Fruit fly (Drosophila melanogaster) Kc167 (cell line): ENCODE results near the gene CG6800.

Experiments
- Myc ChIP-seq: fragments of >200 bp; optimal IDR thresholded peaks from 2 replicates; lab custom pipeline; 2017; ENCODE audit warnings: missing external identifiers
- Sin3A ChIP-seq: fragments of >200 bp; optimal IDR thresholded peaks from 2 replicates; lab custom pipeline; 2018; ENCODE audit warnings: missing external identifiers
- h ChIP-seq: fragments of >200 bp; optimal IDR thresholded peaks from 3 replicates; lab custom pipeline; 2018; ENCODE audit warnings: missing external identifiers
- insv ChIP-seq: fragments of >200 bp; optimal IDR thresholded peaks from 3 replicates; lab custom pipeline; 2018; ENCODE audit warnings: missing external identifiers
- psq ChIP-seq: fragments of >200 bp; optimal IDR thresholded peaks from 2 replicates; lab custom pipeline; 2017; ENCODE audit warnings: missing external identifiers
- ttk ChIP-seq: sonication (Bioruptor generic); optimal IDR thresholded peaks from 2 replicates; lab custom pipeline; 2017; ENCODE audit warnings: missing external identifiers

The CG6800 gene

DNA sequence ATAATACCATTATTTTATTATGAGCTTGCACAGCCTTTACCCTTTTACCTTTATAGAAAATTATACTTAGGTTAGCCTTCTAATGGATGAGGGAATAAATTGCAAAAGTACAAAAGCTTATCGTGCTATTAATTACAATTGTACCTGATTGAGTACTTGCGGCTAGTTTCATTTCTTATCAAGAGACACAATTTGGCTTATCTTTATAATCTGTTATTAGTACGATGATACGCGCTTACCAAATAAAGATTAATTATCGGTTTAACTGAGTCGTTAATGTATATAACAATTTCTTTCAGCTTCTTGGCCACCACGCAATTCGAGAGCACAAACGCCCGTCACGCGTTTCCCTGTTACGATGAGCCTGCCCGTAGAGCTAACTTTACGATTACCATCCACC lies 30.1 kb upstream of the CG6800 start:
- TF ChIP-seq Sin3A (lab: Kevin White, UChicago) (no peak), h (lab: Kevin White, UChicago) (no peak), insv (lab: Kevin White, UChicago) (no peak), Myc (no peak), psq (no peak), ttk (lab: Kevin White, UChicago) (no peak)

- TF ChIP-seq Myc (no peak), h (lab: Kevin White, UChicago) (no peak), insv (lab: Kevin White, UChicago) (no peak), Sin3A (lab: Kevin White, UChicago) (no peak), ttk (lab: Kevin White, UChicago) (no peak), psq (no peak)
These were observed 26.7 kb upstream of the CG6800 start, which contains the start of gene CG31233 for dm6 chr3R:21748954-21749920. CG31233 (plus strand) TSS chr3R:21749853.

DNA sequence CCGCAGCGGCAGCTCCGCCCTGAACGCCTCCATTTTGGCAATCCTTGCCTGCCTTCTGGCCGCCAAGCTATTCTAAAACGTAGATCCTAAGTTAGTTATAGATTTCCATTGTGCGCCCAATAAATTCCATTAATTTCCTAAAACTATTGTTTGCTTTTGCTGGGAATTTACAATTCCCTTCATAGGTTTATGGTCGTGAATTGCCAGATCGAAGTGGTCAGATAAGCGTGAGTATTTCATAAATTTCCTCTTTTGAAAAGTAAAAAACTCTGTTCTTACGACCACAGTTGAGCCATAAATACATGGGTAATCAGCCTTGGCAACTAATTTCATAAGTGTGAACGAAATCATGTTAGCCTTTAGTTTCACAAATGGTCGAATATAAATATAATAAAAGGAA lies 22.8 kb upstream of the CG6800 start:
- no peak for TF ChIP-seq Sin3A (lab: Kevin White, UChicago)
- TF ChIP-seq Myc, result no peak
- no peak for TF ChIP-seq psq
- TF ChIP-seq h (lab: Kevin White, UChicago), result no peak
- no peak for TF ChIP-seq insv (lab: Kevin White, UChicago)
- no peak for TF ChIP-seq ttk (lab: Kevin White, UChicago)

dm6 chr3R:21753974-21754373 lies 22.0 kb upstream of the CG6800 start, which contains the start of gene CG31198:
CG31198 (plus strand) TSS chr3R:21754324.
- no peak for TF ChIP-seq psq
- no peak for TF ChIP-seq insv (lab: Kevin White, UChicago)
- no peak for TF ChIP-seq Myc
- TF ChIP-seq ttk (lab: Kevin White, UChicago), result no peak
- TF ChIP-seq Sin3A (lab: Kevin White, UChicago), result no peak
- TF ChIP-seq h (lab: Kevin White, UChicago), result no peak

dm6 chr3R:21757550-21757949 lies 18.4 kb upstream of the CG6800 start:
- no peak for TF ChIP-seq psq
- no peak for TF ChIP-seq h (lab: Kevin White, UChicago)
- TF ChIP-seq insv (lab: Kevin White, UChicago), result no peak
- TF ChIP-seq Myc, result no peak
- TF ChIP-seq Sin3A (lab: Kevin White, UChicago), result no peak
- no peak for TF ChIP-seq ttk (lab: Kevin White, UChicago)

DNA sequence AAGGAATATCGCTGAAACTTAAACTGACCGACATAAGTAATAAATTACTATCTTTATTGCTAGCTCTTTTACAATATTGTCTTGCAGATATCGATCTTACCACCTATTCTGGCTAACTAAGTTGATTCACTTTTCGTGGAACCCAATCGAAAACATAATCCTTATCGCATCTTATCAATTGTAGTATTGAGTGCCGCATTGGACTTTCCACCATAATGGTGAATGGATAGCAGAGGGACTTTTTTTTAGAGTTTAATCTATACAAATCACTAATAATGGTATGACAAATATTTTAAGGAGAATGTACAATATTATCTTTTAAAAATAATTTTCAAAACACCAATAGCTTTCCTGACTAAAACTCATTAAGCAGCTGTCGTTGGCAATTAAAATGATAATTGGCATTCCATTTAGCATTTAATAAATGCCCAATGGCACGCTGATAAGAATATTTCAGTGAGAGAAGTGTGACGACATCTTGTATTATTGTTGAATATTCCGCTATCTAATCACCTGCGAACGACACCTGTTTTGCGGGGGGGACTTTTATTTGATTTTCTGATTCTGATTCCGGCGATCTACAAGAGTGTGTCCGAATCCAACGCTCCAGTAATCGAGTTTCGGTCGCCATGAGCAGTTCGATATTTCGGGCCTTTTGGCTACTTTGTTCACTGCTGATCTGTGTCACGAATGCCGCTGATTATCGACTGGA lies 17.6 kb upstream of the CG6800 start, which contains the start of gene CG42335:
Gene CG42335 (plus strand): TSS at position 620 of the 712 bp plus-strand sequence.
- TF ChIP-seq h (lab: Kevin White, UChicago), result no peak
- no peak for TF ChIP-seq Myc
- no peak for TF ChIP-seq Sin3A (lab: Kevin White, UChicago)
- no peak for TF ChIP-seq psq
- no peak for TF ChIP-seq insv (lab: Kevin White, UChicago)
- no peak for TF ChIP-seq ttk (lab: Kevin White, UChicago)

- TF ChIP-seq Myc, result no peak
- no peak for TF ChIP-seq h (lab: Kevin White, UChicago)
- no peak for TF ChIP-seq Sin3A (lab: Kevin White, UChicago)
- TF ChIP-seq ttk (lab: Kevin White, UChicago), result no peak
- TF ChIP-seq insv (lab: Kevin White, UChicago), result no peak
- no peak for TF ChIP-seq psq
These were observed 6.7 kb upstream of the CG6800 start, which contains the start of gene Burs for dm6 chr3R:21769218-21769617. Burs (plus strand) TSS chr3R:21769518.

- TF ChIP-seq Myc (no peak), h (lab: Kevin White, UChicago) (no peak), ttk (lab: Kevin White, UChicago) (no peak), Sin3A (lab: Kevin White, UChicago) (no peak), psq (no peak)
These were observed 1.7 kb downstream of the CG6800 start, which contains the start of gene Polr1H for dm6 chr3R:21777660-21778059. Polr1H (minus strand) TSS chr3R:21777847.

dm6 chr3R:21780086-21780485 lies 4.1 kb downstream of the CG6800 start:
- no peak for TF ChIP-seq h (lab: Kevin White, UChicago)
- TF ChIP-seq Myc, result no peak
- TF ChIP-seq insv (lab: Kevin White, UChicago), result no peak
- no peak for TF ChIP-seq psq
- TF ChIP-seq Sin3A (lab: Kevin White, UChicago), result no peak
- TF ChIP-seq ttk (lab: Kevin White, UChicago), result no peak

dm6 chr3R:21781448-21781847 lies 5.5 kb downstream of the CG6800 start:
- no peak for TF ChIP-seq insv (lab: Kevin White, UChicago)
- no peak for TF ChIP-seq Myc
- TF ChIP-seq h (lab: Kevin White, UChicago), result no peak
- no peak for TF ChIP-seq ttk (lab: Kevin White, UChicago)
- no peak for TF ChIP-seq Sin3A (lab: Kevin White, UChicago)
- no peak for TF ChIP-seq psq

DNA sequence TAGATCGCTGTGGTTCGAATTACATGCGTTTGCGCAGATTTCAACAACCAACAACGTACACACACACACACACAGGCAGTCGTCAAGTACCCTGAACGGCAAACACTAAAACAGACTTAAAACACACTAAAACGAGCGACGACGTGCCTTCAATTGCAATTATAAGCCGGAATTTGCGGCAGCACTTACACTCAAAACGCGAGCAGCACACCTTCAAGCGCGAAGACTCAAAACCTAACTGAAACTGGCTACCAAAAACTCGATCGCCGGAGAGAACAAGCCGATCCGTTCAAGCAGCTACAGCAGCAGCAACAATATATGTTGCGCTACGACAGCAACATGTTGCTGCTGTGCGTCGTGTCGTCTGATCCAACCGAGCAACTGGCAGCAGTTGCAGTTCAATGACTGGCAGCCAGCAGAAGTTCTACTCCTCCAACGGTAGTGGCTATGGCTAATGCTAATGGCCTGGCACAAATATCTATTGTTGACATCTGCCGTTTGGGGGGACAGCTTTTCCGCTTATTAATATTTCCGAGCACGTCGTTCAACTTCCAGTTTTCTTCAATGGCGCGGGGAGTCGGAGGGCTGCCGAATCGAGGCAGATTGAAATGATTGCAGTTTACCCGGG lies 6.5 kb downstream of the CG6800 start, which contains the start of gene tsl:
Gene tsl (minus strand): TSS at position 242 of the 628 bp plus-strand sequence.
- TF ChIP-seq Sin3A (lab: Kevin White, UChicago), result no peak
